Fruit fly (Drosophila melanogaster): ENCODE measurements around the gene CG31715.

CG31715 gene

dm6 chr2L:10306518-10307260 is 34.7 kb upstream of the CG31715 start, which contains the start of the genes CG5390 and CG4968 (continued):
- TF ChIP-seq CG18011 (GFP tag; optimal IDR thresholded peaks at IDR 0.05) (peak; percentile 19), Hr39 (optimal IDR thresholded peaks at IDR 0.05) (no peak), Bgb (GFP tag; IDR thresholded peaks at IDR 0.05; ENCODE audit: partially characterized antibody) (peak; percentile 31; the same call in 1 of the 2 replicates), cg (GFP tag; optimal IDR thresholded peaks at IDR 0.05) (peak; percentile 88), CG17328 (GFP tag; IDR thresholded peaks at IDR 0.05) (peak; percentile 69), luna (GFP tag; optimal IDR thresholded peaks at IDR 0.05) (no peak), CG6689 (GFP tag; IDR thresholded peaks at IDR 0.05) (no peak), gt (GFP tag; IDR thresholded peaks at IDR 0.05) (no peak), CoRest (tag; optimal IDR thresholded peaks at IDR 0.05) (peak; percentile 79), zfh2 (GFP tag; optimal IDR thresholded peaks at IDR 0.05) (peak; percentile 5), Hmx (GFP tag; optimal IDR thresholded peaks at IDR 0.05) (no peak), Adf1 (GFP tag; IDR thresholded peaks at IDR 0.05) (peak; percentile 48), Nf-YC (tag; optimal IDR thresholded peaks at IDR 0.05) (peak; percentile 78), CG10979 (tag; optimal IDR thresholded peaks at IDR 0.05) (peak; percentile 62), knrl (GFP tag; IDR thresholded peaks at IDR 0.05; ENCODE audit: partially characterized antibody) (peak; percentile 35; the same call in 2 of the 3 replicates), CG9876 (GFP tag; optimal IDR thresholded peaks at IDR 0.05) (no peak), nerfin-1 (tag; optimal IDR thresholded peaks at IDR 0.05) (peak; percentile 60), aop (GFP tag; IDR thresholded peaks at IDR 0.05) (no peak), gcm2 (GFP tag; optimal IDR thresholded peaks at IDR 0.05) (peak; percentile 20), CG12744 (GFP tag; optimal IDR thresholded peaks at IDR 0.05) (no peak), Hr51 (GFP tag; optimal IDR thresholded peaks at IDR 0.05) (peak; percentile 30 to 83), E2f2 (GFP tag; IDR thresholded peaks at IDR 0.05) (peak; percentile 70), CG11696 (GFP tag; IDR thresholded peaks at IDR 0.05) (no peak), tll (GFP tag; optimal IDR thresholded peaks at IDR 0.05) (no peak), GATAe (GFP tag; conservative IDR thresholded peaks at IDR 0.05) (no peak), CG5180 (GFP tag; optimal IDR thresholded peaks at IDR 0.05) (no peak), CG34422 (GFP tag; IDR thresholded peaks at IDR 0.05) (peak; percentile 75), fd102C (GFP tag; optimal IDR thresholded peaks at IDR 0.05) (no peak), sug (tag; optimal IDR thresholded peaks at IDR 0.05) (peak; percentile 72), kah (GFP tag; optimal IDR thresholded peaks at IDR 0.05) (no peak), CG11093 (GFP tag; IDR thresholded peaks at IDR 0.05) (no peak), gce (GFP tag; IDR thresholded peaks at IDR 0.05) (peak; percentile 53; the same call in 1 of the 3 replicates), ken (GFP tag; IDR thresholded peaks at IDR 0.05) (0 out of 3 replicates have a peak, but pooled peaks have one; percentile 54), p53 (GFP tag; optimal IDR thresholded peaks at IDR 0.05) (no peak), CG18262 (tag; optimal IDR thresholded peaks at IDR 0.05) (peak; percentile 69), CG12071 (GFP tag; optimal IDR thresholded peaks at IDR 0.05) (no peak), Trl (optimal IDR thresholded peaks at IDR 0.05) (no peak), Trl (GFP tag; optimal IDR thresholded peaks at IDR 0.05) (no peak), croc (GFP tag; conservative IDR thresholded peaks at IDR 0.05) (no peak), CG1792 (GFP tag; optimal IDR thresholded peaks at IDR 0.05) (no peak), CG33213 (GFP tag; optimal IDR thresholded peaks at IDR 0.05) (peak; percentile 22), CG7928 (GFP tag; optimal IDR thresholded peaks at IDR 0.05) (peak; percentile 45), lola (GFP tag; optimal IDR thresholded peaks at IDR 0.05) (peak in 1 of 3 experiments; percentile 36), CG34224 (GFP tag; IDR thresholded peaks at IDR 0.05; ENCODE audit: partially characterized antibody) (peak; percentile 51; the same call in 2 of the 3 replicates), Hand (GFP tag; optimal IDR thresholded peaks at IDR 0.05) (peak; percentile 54), BEAF-32 (GFP tag; optimal IDR thresholded peaks at IDR 0.05) (peak; percentile 60), Blimp-1 (GFP tag; optimal IDR thresholded peaks at IDR 0.05) (no peak), Opbp (GFP tag; IDR thresholded peaks at IDR 0.05; ENCODE audit: partially characterized antibody) (0 out of 3 replicates have a peak, but pooled peaks have one; percentile 24)
